Fruit fly (Drosophila melanogaster): ENCODE measurements around the gene hyx.
A peak's percentile ranks its signal among the peaks of the same experiment; 100 is the strongest.

Gene hyx

dm6 chr3R:9083379-9083778, 44.8 kb downstream of the hyx start (continued):
- TF ChIP-seq rib (GFP tag; IDR thresholded peaks at IDR 0.05) = no peak
- TF ChIP-seq CG18262 (tag; optimal IDR thresholded peaks at IDR 0.05) = peak; percentile 35
- TF ChIP-seq Hr39 (optimal IDR thresholded peaks at IDR 0.05) = no peak
- no peak for TF ChIP-seq CG12744 (GFP tag; optimal IDR thresholded peaks at IDR 0.05)
- no peak for TF ChIP-seq Dfd (GFP tag; optimal IDR thresholded peaks at IDR 0.05)
- TF ChIP-seq hth (optimal IDR thresholded peaks at IDR 0.05) = no peak
- peak; percentile 71; the same call in 1 of the 3 replicates for TF ChIP-seq ci (GFP tag; IDR thresholded peaks at IDR 0.05)
- peak; percentile 24 for TF ChIP-seq PHDP (tag; optimal IDR thresholded peaks at IDR 0.05)
- peak in 1 of 2 experiments; percentile 58 for TF ChIP-seq eve (GFP tag; optimal IDR thresholded peaks at IDR 0.05)
- TF ChIP-seq CHES-1-like (GFP tag; optimal IDR thresholded peaks at IDR 0.05) = no peak
- no peak for TF ChIP-seq NK7.1 (GFP tag; optimal IDR thresholded peaks at IDR 0.05)
- TF ChIP-seq HLH3B (GFP tag; IDR thresholded peaks at IDR 0.05) = 0 out of 2 replicates have a peak, but pooled peaks have one; percentile 44
- no peak for TF ChIP-seq CG12104 (GFP tag; optimal IDR thresholded peaks at IDR 0.05)
- TF ChIP-seq pan (optimal IDR thresholded peaks at IDR 0.05) = no peak
- TF ChIP-seq pan (GFP tag; optimal IDR thresholded peaks at IDR 0.05 in 1 of 2, IDR thresholded peaks at IDR 0.05 in 1 of 2) = peak in 1 of 2 experiments; percentile 49
- no peak for TF ChIP-seq Usf (GFP tag; optimal IDR thresholded peaks at IDR 0.05)
- peak; percentile 40; the same call in 1 of the 2 replicates for TF ChIP-seq slbo (GFP tag; IDR thresholded peaks at IDR 0.05)
- TF ChIP-seq CG15479 (GFP tag; optimal IDR thresholded peaks at IDR 0.05) = no peak
- no peak for TF ChIP-seq bbx (GFP tag; IDR thresholded peaks at IDR 0.05; ENCODE audit: partially characterized antibody)
- no peak for TF ChIP-seq B-H2 (GFP tag; optimal IDR thresholded peaks at IDR 0.05)
- no peak for TF ChIP-seq CG10565 (GFP tag; optimal IDR thresholded peaks at IDR 0.05)
- no peak for TF ChIP-seq CG8478 (optimal IDR thresholded peaks at IDR 0.05)
- TF ChIP-seq CG11398 (GFP tag; optimal IDR thresholded peaks at IDR 0.05) = no peak
- TF ChIP-seq ara (GFP tag; IDR thresholded peaks at IDR 0.05) = no peak
- no peak for TF ChIP-seq nau (GFP tag; optimal IDR thresholded peaks at IDR 0.05)
- no peak for TF ChIP-seq tll (GFP tag; optimal IDR thresholded peaks at IDR 0.05)
- no peak for TF ChIP-seq CG32532 (GFP tag; IDR thresholded peaks at IDR 0.05)
- TF ChIP-seq CG7963 (GFP tag; IDR thresholded peaks at IDR 0.05; ENCODE audit: partially characterized antibody) = no peak
- TF ChIP-seq cas (GFP tag; IDR thresholded peaks at IDR 0.05) = no peak
- no peak for TF ChIP-seq zfh2 (GFP tag; optimal IDR thresholded peaks at IDR 0.05)
- peak; percentile 31; the same call in 1 of the 2 replicates for TF ChIP-seq stc (GFP tag; IDR thresholded peaks at IDR 0.05)
- peak; percentile 24 for TF ChIP-seq ind (GFP tag; optimal IDR thresholded peaks at IDR 0.05)
- TF ChIP-seq abd-A (tag; optimal IDR thresholded peaks at IDR 0.05) = peak; percentile 75
- TF ChIP-seq TFAM (GFP tag; optimal IDR thresholded peaks at IDR 0.05) = no peak
- TF ChIP-seq Ada2b (GFP tag; IDR thresholded peaks at IDR 0.05) = 0 out of 2 replicates have a peak, but pooled peaks have one; percentile 16
- no peak for TF ChIP-seq Lpt (GFP tag; optimal IDR thresholded peaks at IDR 0.05)
- TF ChIP-seq mirr (GFP tag; optimal IDR thresholded peaks at IDR 0.05) = no peak
- no peak for TF ChIP-seq CG8281 (tag; optimal IDR thresholded peaks at IDR 0.05)
- TF ChIP-seq salm (tag; optimal IDR thresholded peaks at IDR 0.05) = no peak
- peak; percentile 3 for TF ChIP-seq CG6854 (GFP tag; optimal IDR thresholded peaks at IDR 0.05)
- no peak for TF ChIP-seq CG9727 (GFP tag; optimal IDR thresholded peaks at IDR 0.05)
- no peak for TF ChIP-seq lbe (GFP tag; optimal IDR thresholded peaks at IDR 0.05)
- no peak for TF ChIP-seq CG2116 (GFP tag; optimal IDR thresholded peaks at IDR 0.05)
- TF ChIP-seq wek (GFP tag; optimal IDR thresholded peaks at IDR 0.05) = no peak
- TF ChIP-seq CG10462 (GFP tag; optimal IDR thresholded peaks at IDR 0.05) = no peak
- peak; percentile 9 for TF ChIP-seq nmo (GFP tag; optimal IDR thresholded peaks at IDR 0.05)
- TF ChIP-seq CG33557 (GFP tag; optimal IDR thresholded peaks at IDR 0.05) = no peak
- TF ChIP-seq zfh1 (GFP tag; IDR thresholded peaks at IDR 0.05) = no peak
- no peak for TF ChIP-seq sr (GFP tag; IDR thresholded peaks at IDR 0.05)
- peak; percentile 2 for TF ChIP-seq mam (GFP tag; optimal IDR thresholded peaks at IDR 0.05)
- peak; percentile 68 for TF ChIP-seq dysf (GFP tag; IDR thresholded peaks at IDR 0.05)
- TF ChIP-seq knrl (GFP tag; IDR thresholded peaks at IDR 0.05; ENCODE audit: partially characterized antibody) = no peak
- TF ChIP-seq pnt (GFP tag; optimal IDR thresholded peaks at IDR 0.05) = no peak
